Fruit fly (Drosophila melanogaster): ENCODE data around the gene CG16863.

Gene CG16863

DNA sequence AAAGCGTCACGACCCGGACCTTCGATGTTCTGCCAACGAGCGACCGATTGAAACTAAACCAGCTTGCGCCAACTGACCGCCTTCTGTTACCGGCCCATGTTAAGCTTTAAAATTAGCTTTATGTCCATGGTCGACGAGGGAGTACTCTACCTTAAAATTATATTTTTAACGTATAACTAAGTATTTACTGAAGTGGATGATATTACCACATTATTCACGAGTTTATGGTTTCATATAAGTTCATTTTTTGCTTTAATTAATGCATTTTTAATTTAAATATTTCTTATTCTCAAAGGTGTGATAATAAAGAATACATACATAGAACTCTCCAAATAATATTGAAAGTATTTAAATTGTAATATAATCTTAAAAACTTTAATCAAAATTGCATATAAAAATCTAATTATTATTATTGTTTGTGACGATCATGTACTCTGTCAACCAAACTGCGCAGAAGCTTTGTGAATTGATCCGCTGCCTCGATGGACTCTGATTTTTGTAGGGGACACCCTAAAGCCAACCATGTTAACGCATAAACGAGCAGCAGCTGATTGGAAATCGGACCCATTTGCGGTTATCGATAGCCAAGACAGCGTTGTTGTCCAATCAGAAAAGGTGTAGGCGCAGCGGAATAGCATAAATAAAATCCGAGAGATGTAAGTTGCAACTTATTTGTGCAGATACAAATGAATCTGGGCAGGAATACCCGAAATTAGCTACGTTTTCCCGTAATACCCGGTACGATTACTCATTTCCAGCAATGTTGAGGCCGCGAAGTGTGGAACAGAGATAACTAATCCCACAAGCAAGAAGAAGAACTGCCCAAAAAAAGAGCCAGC lies 10.4 kb upstream of the CG16863 start, which contains the start of the genes CG9008 and p38b (continued):
- TF ChIP-seq Mrtf (GFP tag; IDR thresholded peaks at IDR 0.05) = peak; percentile 53; the same call in 1 of the 3 replicates
- TF ChIP-seq B-H1 (GFP tag; IDR thresholded peaks at IDR 0.05) = peak; percentile 10; the same call in 1 of the 3 replicates
- peak; percentile 41 for TF ChIP-seq pho (GFP tag; optimal IDR thresholded peaks at IDR 0.05)
- TF ChIP-seq jumu (GFP tag; optimal IDR thresholded peaks at IDR 0.05) = peak; percentile 11
- TF ChIP-seq CG6689 (GFP tag; IDR thresholded peaks at IDR 0.05) = peak; percentile 67; the same call in 1 of the 2 replicates
- TF ChIP-seq vnd (GFP tag; IDR thresholded peaks at IDR 0.05; ENCODE audit: partially characterized antibody) = no peak
- TF ChIP-seq ham (GFP tag; IDR thresholded peaks at IDR 0.05) = 0 out of 2 replicates have a peak, but pooled peaks have one; percentile 8
- no peak for TF ChIP-seq hb (GFP tag; IDR thresholded peaks at IDR 0.05; ENCODE audit: partially characterized antibody)
- no peak for TF ChIP-seq CG1792 (GFP tag; optimal IDR thresholded peaks at IDR 0.05)
- peak; percentile 95 for TF ChIP-seq CG7556 (GFP tag; optimal IDR thresholded peaks at IDR 0.05)
- peak; percentile 25; the same call in 1 of the 3 replicates for TF ChIP-seq CG16813 (GFP tag; IDR thresholded peaks at IDR 0.05; ENCODE audit: partially characterized antibody)
- peak; percentile 57 for TF ChIP-seq CG3847 (GFP tag; IDR thresholded peaks at IDR 0.05)
- peak; percentile 26 for TF ChIP-seq CG18764 (GFP tag; optimal IDR thresholded peaks at IDR 0.05)
- TF ChIP-seq CG14050 (GFP tag; IDR thresholded peaks at IDR 0.05) = no peak; the same call in 2 of the 3 replicates
- peak; percentile 71 for TF ChIP-seq Usf (GFP tag; optimal IDR thresholded peaks at IDR 0.05)
- TF ChIP-seq Atf6 (GFP tag; IDR thresholded peaks at IDR 0.05) = peak; percentile 66
- TF ChIP-seq fru (optimal IDR thresholded peaks at IDR 0.05) = no peak
- TF ChIP-seq rib (GFP tag; IDR thresholded peaks at IDR 0.05) = no peak
- peak; percentile 50 for TF ChIP-seq Spps (tag; optimal IDR thresholded peaks at IDR 0.05)
- TF ChIP-seq Med (GFP tag) = peak; percentile 91
- peak; percentile 85 for TF ChIP-seq NFAT (GFP tag; IDR thresholded peaks at IDR 0.05)
- TF ChIP-seq CG8924 (tag; optimal IDR thresholded peaks at IDR 0.05) = peak; percentile 93
- TF ChIP-seq CG8944 (GFP tag; optimal IDR thresholded peaks at IDR 0.05) = peak; percentile 15
- no peak for TF ChIP-seq mirr (GFP tag; optimal IDR thresholded peaks at IDR 0.05)
- TF ChIP-seq unpg (GFP tag; optimal IDR thresholded peaks at IDR 0.05) = peak; percentile 73
- peak; percentile 92 for TF ChIP-seq CG13424 (tag; optimal IDR thresholded peaks at IDR 0.05)
- peak; percentile 13 for TF ChIP-seq grn (GFP tag; optimal IDR thresholded peaks at IDR 0.05)
- TF ChIP-seq CG3065 (GFP tag; optimal IDR thresholded peaks at IDR 0.05) = peak; percentile 27
- peak; percentile 58 for TF ChIP-seq CG4730 (GFP tag; IDR thresholded peaks at IDR 0.05)
- peak; percentile 36; the same call in 1 of the 2 replicates for TF ChIP-seq CG5953 (GFP tag; IDR thresholded peaks at IDR 0.05)
- TF ChIP-seq Trl (optimal IDR thresholded peaks at IDR 0.05) = no peak
- TF ChIP-seq Trl (GFP tag; optimal IDR thresholded peaks at IDR 0.05) = no peak
- peak; percentile 13; the same call in 1 of the 3 replicates for TF ChIP-seq CG6175 (GFP tag; IDR thresholded peaks at IDR 0.05)
- TF ChIP-seq CG6654 (GFP tag; optimal IDR thresholded peaks at IDR 0.05) = peak; percentile 64
- peak; percentile 71 for TF ChIP-seq Six4 (GFP tag; optimal IDR thresholded peaks at IDR 0.05)
- TF ChIP-seq CG6254 (GFP tag; optimal IDR thresholded peaks at IDR 0.05) = peak; percentile 47
- peak; percentile 37 for TF ChIP-seq Sry-δ (GFP tag; optimal IDR thresholded peaks at IDR 0.05)
- TF ChIP-seq CG13894 (tag; optimal IDR thresholded peaks at IDR 0.05) = peak; percentile 48
- TF ChIP-seq bsh (GFP tag; optimal IDR thresholded peaks at IDR 0.05) = peak; percentile 54 to 75
- peak; percentile 90 for TF ChIP-seq CG12391 (tag; optimal IDR thresholded peaks at IDR 0.05)
- TF ChIP-seq CG14860 (GFP tag; IDR thresholded peaks at IDR 0.05; ENCODE audit: partially characterized antibody) = no peak
- TF ChIP-seq slbo (GFP tag; IDR thresholded peaks at IDR 0.05) = peak; percentile 74
- peak; percentile 80 for TF ChIP-seq fd96Cb (tag; optimal IDR thresholded peaks at IDR 0.05)
- TF ChIP-seq gt (GFP tag; IDR thresholded peaks at IDR 0.05) = no peak
- peak; percentile 76 for TF ChIP-seq Deaf1 (tag; optimal IDR thresholded peaks at IDR 0.05)
- TF ChIP-seq schlank (tag; optimal IDR thresholded peaks at IDR 0.05) = no peak
- TF ChIP-seq Sry-β (GFP tag; optimal IDR thresholded peaks at IDR 0.05) = peak; percentile 28
- TF ChIP-seq Bgb (GFP tag; IDR thresholded peaks at IDR 0.05; ENCODE audit: partially characterized antibody) = peak; percentile 57
- TF ChIP-seq CG17912 (GFP tag; optimal IDR thresholded peaks at IDR 0.05) = no peak

Measured in whole organism, embryonic.